Worm (Caenorhabditis elegans) whole organism, late embryonic: ENCODE results near the gene fkh-2.

Experiments used
- C08G9.2 ChIP-seq: sonication (generic microtip); optimal IDR thresholded peaks from 2 replicates; lab custom pipeline; 2016; ENCODE audit warnings: mild to moderate bottlenecking, missing genetic modification characterization, moderate library complexity, missing compliant biosample characterization
- C38D4.7 ChIP-seq: fragments of 200-800 bp; sonication (Bioruptor generic); optimal IDR thresholded peaks from 2 replicates; lab custom pipeline; 2018; ENCODE audit warnings: mild to moderate bottlenecking, missing genetic modification characterization, moderate library complexity, missing compliant biosample characterization
- F13H6.1 ChIP-seq: sonication (generic microtip); optimal IDR thresholded peaks from 2 replicates; lab custom pipeline; 2016; ENCODE audit warnings: missing genetic modification characterization, missing compliant biosample characterization
- K02D7.2 ChIP-seq: sonication (generic microtip); optimal IDR thresholded peaks from 2 replicates; lab custom pipeline; 2017; ENCODE audit warnings: mild to moderate bottlenecking, missing genetic modification characterization, missing compliant biosample characterization
- K09A11.1 ChIP-seq: sonication (generic microtip); optimal IDR thresholded peaks from 2 replicates; lab custom pipeline; 2017; ENCODE audit warnings: antibody characterized with exemption, mild to moderate bottlenecking, missing genetic modification characterization, missing compliant biosample characterization; ENCODE audit not compliant: insufficient read depth
- T23F11.4 ChIP-seq: fragments of 200-800 bp; sonication (Bioruptor generic); optimal IDR thresholded peaks from 2 replicates; lab custom pipeline; 2018; ENCODE audit warnings: mild to moderate bottlenecking, missing genetic modification characterization, missing compliant biosample characterization
- Y22D7AL.16 ChIP-seq: sonication (generic microtip); optimal IDR thresholded peaks from 2 replicates; lab custom pipeline; 2016; ENCODE audit warnings: missing genetic modification characterization, missing compliant biosample characterization
- ahr-1 ChIP-seq: sonication (generic microtip); optimal IDR thresholded peaks from 2 replicates; lab custom pipeline; 2016; ENCODE audit warnings: missing genetic modification characterization, missing compliant biosample characterization
- ama-1 ChIP-seq: fragments of 150-350 bp; optimal IDR thresholded peaks from 2 replicates; lab custom pipeline; 2014
- ceh-14 ChIP-seq: sonication (generic microtip); optimal IDR thresholded peaks from 2 replicates; lab custom pipeline; 2016; ENCODE audit warnings: missing genotype, missing genetic modification characterization, missing compliant biosample characterization
- ceh-24 ChIP-seq: sonication (generic microtip); optimal IDR thresholded peaks from 2 replicates; lab custom pipeline; 2016; ENCODE audit warnings: mild to moderate bottlenecking, missing genetic modification characterization, missing compliant biosample characterization
- ceh-34 ChIP-seq: sonication (generic microtip); optimal IDR thresholded peaks from 2 replicates; lab custom pipeline; 2016; ENCODE audit warnings: mild to moderate bottlenecking, missing genetic modification characterization, missing compliant biosample characterization
- ceh-45 ChIP-seq: fragments of 200-800 bp; sonication (Bioruptor generic); IDR thresholded peaks from 2 replicates; pipeline ENCODE4 v1.3.6; 2022; ENCODE audit warnings: missing genetic modification reagents, missing genetic modification characterization, missing compliant biosample characterization
- ceh-48 ChIP-seq: sonication (generic microtip); optimal IDR thresholded peaks from 2 replicates; lab custom pipeline; 2016; ENCODE audit warnings: missing genetic modification characterization, inconsistent platforms, missing compliant biosample characterization
- ceh-6 ChIP-seq: fragments of 200-800 bp; sonication (Bioruptor generic); optimal IDR thresholded peaks from 2 replicates; lab custom pipeline; 2018; ENCODE audit warnings: mild to moderate bottlenecking, missing genetic modification characterization, missing compliant biosample characterization
- ceh-9 ChIP-seq: sonication (generic microtip); optimal IDR thresholded peaks from 2 replicates; lab custom pipeline; 2016; ENCODE audit warnings: mild to moderate bottlenecking, missing genetic modification characterization, inconsistent platforms, missing compliant biosample characterization
- che-1 ChIP-seq: sonication (generic microtip); optimal IDR thresholded peaks from 2 replicates; lab custom pipeline; 2016; ENCODE audit warnings: mild to moderate bottlenecking, missing genetic modification characterization, missing compliant biosample characterization
- dmd-4 ChIP-seq: sonication (generic microtip); optimal IDR thresholded peaks from 2 replicates; lab custom pipeline; 2016; ENCODE audit warnings: borderline replicate concordance, missing genetic modification characterization, missing compliant biosample characterization
- elt-4 ChIP-seq: sonication (generic microtip); optimal IDR thresholded peaks from 2 replicates; lab custom pipeline; 2016; ENCODE audit warnings: missing genetic modification characterization, missing compliant biosample characterization
- ets-4 ChIP-seq: sonication (generic microtip); optimal IDR thresholded peaks from 2 replicates; lab custom pipeline; 2016; ENCODE audit warnings: missing genetic modification characterization, missing compliant biosample characterization
- fax-1 ChIP-seq: sonication (generic microtip); optimal IDR thresholded peaks from 2 replicates; lab custom pipeline; 2016; ENCODE audit warnings: missing genotype, missing genetic modification characterization, missing compliant biosample characterization
- fkh-10 ChIP-seq: fragments of 150-350 bp; optimal IDR thresholded peaks from 2 replicates; lab custom pipeline; 2014; ENCODE audit warnings: missing biosample characterization, missing genetic modification reagents, missing genetic modification characterization
- gmeb-2 ChIP-seq: sonication (generic microtip); optimal IDR thresholded peaks from 2 replicates; lab custom pipeline; 2016; ENCODE audit warnings: missing genetic modification characterization, inconsistent platforms, missing compliant biosample characterization
- hlh-13 ChIP-seq: fragments of 200-800 bp; sonication (Bioruptor generic); optimal IDR thresholded peaks from 2 replicates; lab custom pipeline; 2018; ENCODE audit warnings: mild to moderate bottlenecking, missing genetic modification characterization, missing compliant biosample characterization
- hlh-30 ChIP-seq: sonication (generic microtip); optimal IDR thresholded peaks from 2 replicates; lab custom pipeline; 2017; ENCODE audit warnings: antibody characterized with exemption, missing genetic modification characterization, missing compliant biosample characterization; ENCODE audit not compliant: insufficient read depth
- hlh-8 ChIP-seq: sonication (generic microtip); optimal IDR thresholded peaks from 2 replicates; lab custom pipeline; 2016; ENCODE audit warnings: missing genotype, missing genetic modification characterization, missing compliant biosample characterization
- lim-6 ChIP-seq: sonication (generic microtip); optimal IDR thresholded peaks from 2 replicates; lab custom pipeline; 2016; ENCODE audit warnings: missing genetic modification characterization, missing compliant biosample characterization
- lin-11 ChIP-seq: fragments of 200-800 bp; sonication (Bioruptor generic); optimal IDR thresholded peaks from 2 replicates; lab custom pipeline; 2018; ENCODE audit warnings: mild to moderate bottlenecking, missing genetic modification characterization, missing compliant biosample characterization
- madf-2 ChIP-seq: sonication (generic microtip); optimal IDR thresholded peaks from 2 replicates; lab custom pipeline; 2017; ENCODE audit warnings: missing genetic modification characterization, missing compliant biosample characterization
- mec-3 ChIP-seq: sonication (generic microtip); optimal IDR thresholded peaks from 2 replicates; lab custom pipeline; 2016; ENCODE audit warnings: borderline replicate concordance, missing genetic modification characterization, missing compliant biosample characterization
- nfya-1 ChIP-seq: sonication (generic microtip); optimal IDR thresholded peaks from 2 replicates; lab custom pipeline; 2017; ENCODE audit warnings: missing genetic modification characterization, mild to moderate bottlenecking, missing compliant biosample characterization, antibody characterized with exemption, moderate library complexity
- odd-2 ChIP-seq: sonication (generic microtip); optimal IDR thresholded peaks from 2 replicates; lab custom pipeline; 2017; ENCODE audit warnings: antibody characterized with exemption, mild to moderate bottlenecking, missing genetic modification characterization, missing compliant biosample characterization
- pat-9 ChIP-seq: fragments of 200-800 bp; sonication (Bioruptor generic); optimal IDR thresholded peaks from 2 replicates; lab custom pipeline; 2018; ENCODE audit warnings: mild to moderate bottlenecking, missing genetic modification characterization, moderate library complexity, missing compliant biosample characterization
- pax-1 ChIP-seq: fragments of 150-350 bp; optimal IDR thresholded peaks from 2 replicates; lab custom pipeline; 2014; ENCODE audit warnings: missing biosample characterization, missing genetic modification characterization
- pha-2 ChIP-seq: sonication (generic microtip); optimal IDR thresholded peaks from 2 replicates; lab custom pipeline; 2017; ENCODE audit warnings: mild to moderate bottlenecking, missing genetic modification characterization, missing compliant biosample characterization
- pha-4 ChIP-seq: fragments of 150-350 bp; optimal IDR thresholded peaks from 2 replicates; lab custom pipeline; 2018; ENCODE audit warnings: missing biosample characterization, missing genetic modification reagents, missing genetic modification characterization
- pqm-1 ChIP-seq: sonication (generic microtip); optimal IDR thresholded peaks from 2 replicates; lab custom pipeline; 2016; ENCODE audit warnings: missing genetic modification characterization, missing compliant biosample characterization
- sdc-2 ChIP-seq: sonication (generic microtip); optimal IDR thresholded peaks from 2 replicates; lab custom pipeline; 2016; ENCODE audit warnings: missing genotype, missing genetic modification characterization, missing compliant biosample characterization
- sox-4 ChIP-seq: sonication (generic microtip); optimal IDR thresholded peaks from 2 replicates; lab custom pipeline; 2017; ENCODE audit warnings: mild to moderate bottlenecking, missing genetic modification characterization, inconsistent platforms, missing compliant biosample characterization
- syd-9 ChIP-seq: sonication (generic microtip); optimal IDR thresholded peaks from 2 replicates; lab custom pipeline; 2016; ENCODE audit warnings: mild to moderate bottlenecking, missing genetic modification characterization, moderate library complexity, missing compliant biosample characterization
- tbx-2 ChIP-seq: sonication (generic microtip); optimal IDR thresholded peaks from 2 replicates; lab custom pipeline; 2016; ENCODE audit warnings: missing genetic modification characterization, missing compliant biosample characterization
- tbx-7 ChIP-seq: sonication (generic microtip); optimal IDR thresholded peaks from 2 replicates; lab custom pipeline; 2016; ENCODE audit warnings: missing genotype, missing genetic modification characterization, missing compliant biosample characterization
- ttx-3 ChIP-seq: sonication (generic microtip); optimal IDR thresholded peaks from 2 replicates; lab custom pipeline; 2016; ENCODE audit warnings: missing genetic modification reagents, missing genetic modification characterization, missing compliant biosample characterization
- unc-3 ChIP-seq, 2 experiments: fragments of 200-800 bp in 1 of 2; sonication (Bioruptor generic) in 1 of 2; sonication (generic microtip) in 1 of 2; conservative IDR thresholded peaks in 1 of 2; optimal IDR thresholded peaks in 1 of 2; 2 replicates each; pipeline versions ENCODE4 v1.3.6 to Lab custom; 2016 to 2022; ENCODE audit warnings: missing compliant biosample characterization in 2 of 2, missing genetic modification characterization in 2 of 2, missing genetic modification reagents in 1 of 2
- unc-42 ChIP-seq: sonication (generic microtip); optimal IDR thresholded peaks from 2 replicates; lab custom pipeline; 2016; ENCODE audit warnings: missing genotype, missing genetic modification characterization, missing compliant biosample characterization
- ztf-16 ChIP-seq: sonication (generic microtip); optimal IDR thresholded peaks from 2 replicates; lab custom pipeline; 2017; ENCODE audit warnings: missing genetic modification characterization, missing compliant biosample characterization

The fkh-2 gene

DNA sequence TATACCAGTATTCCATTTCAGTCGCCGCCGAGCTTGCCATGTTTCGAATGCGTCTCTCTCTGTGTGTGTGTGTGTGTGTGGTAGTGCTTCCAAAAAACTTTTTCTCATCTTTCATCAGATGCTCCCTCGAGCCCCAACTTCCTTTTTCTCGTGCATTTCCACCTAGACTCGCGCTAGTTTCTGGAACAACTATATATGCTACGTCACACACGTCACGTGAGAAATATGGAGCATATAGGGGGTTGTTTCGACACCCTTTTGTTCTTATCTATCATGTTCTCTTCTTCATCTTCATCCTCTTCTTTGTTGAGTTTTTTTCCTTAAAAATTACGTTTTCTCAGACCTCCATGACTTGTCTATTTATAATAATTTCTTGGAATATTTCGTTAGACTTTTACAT, 36.8 kb downstream of the fkh-2 start:
- no peak for TF ChIP-seq T23F11.4 (GFP tag; lab: Kevin White, UChicago)
- no peak for TF ChIP-seq sdc-2 (tag; lab: Kevin White, UChicago)
- TF ChIP-seq lin-11 (tag; lab: Kevin White, UChicago) = no peak
- no peak for TF ChIP-seq ttx-3 (tag; lab: Kevin White, UChicago)
- TF ChIP-seq ceh-14 = no peak
- no peak for TF ChIP-seq odd-2 (tag; lab: Kevin White, UChicago)
- TF ChIP-seq hlh-30 (tag; lab: Kevin White, UChicago) = no peak
- no peak for TF ChIP-seq madf-2
- no peak for TF ChIP-seq pha-2 (tag; lab: Kevin White, UChicago)
- no peak for TF ChIP-seq fkh-10 (GFP tag; lab: Kevin White, UChicago)
- TF ChIP-seq gmeb-2 = no peak
- no peak for TF ChIP-seq dmd-4
- TF ChIP-seq K09A11.1 (tag; lab: Kevin White, UChicago) = no peak
- TF ChIP-seq che-1 = no peak

DNA sequence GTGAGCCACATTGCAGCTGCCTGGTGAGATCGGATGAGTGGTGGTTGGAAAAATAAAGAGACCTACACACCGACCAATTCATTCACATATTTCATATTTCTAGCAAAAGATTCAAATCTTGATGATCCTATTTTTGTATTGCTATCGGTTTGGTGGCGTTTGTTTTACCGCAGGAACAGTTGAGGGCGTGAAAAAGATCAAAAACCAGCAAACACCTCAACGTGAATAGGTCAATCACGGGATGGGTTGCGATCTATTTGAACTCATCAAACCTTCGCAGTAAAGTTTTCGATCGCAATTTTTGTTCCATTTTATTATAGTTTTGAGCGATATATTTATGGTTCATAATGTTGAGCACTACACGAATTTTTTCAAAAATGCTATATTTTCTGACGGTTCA, 40.3 kb downstream of the fkh-2 start:
- TF ChIP-seq ceh-6 (GFP tag; lab: Kevin White, UChicago) (no peak), ahr-1 (tag; lab: Kevin White, UChicago) (no peak), Y22D7AL.16 (tag; lab: Kevin White, UChicago) (no peak), pha-2 (tag; lab: Kevin White, UChicago) (no peak), hlh-13 (GFP tag; lab: Kevin White, UChicago) (no peak), gmeb-2 (no peak), fax-1 (tag; lab: Kevin White, UChicago) (no peak), ceh-9 (tag; lab: Kevin White, UChicago) (no peak), hlh-8 (tag; lab: Kevin White, UChicago) (no peak)

DNA sequence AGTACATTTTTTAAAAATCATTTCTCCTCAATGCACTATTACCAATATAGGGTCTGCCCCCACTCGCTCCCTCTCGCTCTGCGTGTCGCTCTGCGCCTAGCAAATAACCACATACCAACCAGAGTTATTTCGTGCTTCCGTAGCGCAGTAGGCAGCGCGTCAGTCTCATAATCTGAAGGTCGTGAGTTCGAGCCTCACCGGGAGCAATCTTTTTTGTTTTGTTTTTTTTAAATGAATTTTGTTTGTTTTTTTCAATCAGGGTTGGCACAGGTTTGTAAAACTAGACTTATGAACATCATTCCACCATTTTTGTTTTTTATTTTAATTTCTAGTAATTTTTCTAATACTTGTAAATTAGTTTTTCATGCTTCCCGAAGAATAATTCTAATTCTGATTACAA, 44.5 kb downstream of the fkh-2 start:
- TF ChIP-seq unc-42 (tag; lab: Kevin White, UChicago) (peak; percentile 68), elt-4 (tag; lab: Kevin White, UChicago) (no peak), K09A11.1 (tag; lab: Kevin White, UChicago) (peak; percentile 47), ztf-16 (peak; percentile 76), ceh-34 (tag; lab: Kevin White, UChicago) (peak; percentile 81), pax-1 (no peak), pat-9 (peak; percentile 83), ceh-24 (tag; lab: Kevin White, UChicago) (peak; percentile 73), mec-3 (tag; lab: Kevin White, UChicago) (no peak), C38D4.7 (GFP tag; lab: Kevin White, UChicago) (peak; percentile 84), unc-3 (GFP tag; conservative IDR thresholded peaks at IDR 0.05; lab: Robert Waterston, UW) (peak; percentile 90), unc-3 (tag; optimal IDR thresholded peaks at IDR 0.05; lab: Kevin White, UChicago) (peak; percentile 62), fkh-10 (GFP tag; lab: Kevin White, UChicago) (peak; percentile 24), madf-2 (peak; percentile 83), nfya-1 (tag; lab: Kevin White, UChicago) (peak; percentile 64), ets-4 (peak; percentile 59), T23F11.4 (GFP tag; lab: Kevin White, UChicago) (peak; percentile 86), Y22D7AL.16 (tag; lab: Kevin White, UChicago) (peak; percentile 82), pha-4 (tag; lab: Kevin White, UChicago) (no peak), pha-2 (tag; lab: Kevin White, UChicago) (peak; percentile 87), C08G9.2 (tag; lab: Kevin White, UChicago) (peak; percentile 77), pqm-1 (tag; lab: Kevin White, UChicago) (peak; percentile 69), F13H6.1 (tag; lab: Kevin White, UChicago) (peak; percentile 82), K02D7.2 (peak; percentile 80), hlh-30 (tag; lab: Kevin White, UChicago) (no peak), ceh-9 (tag; lab: Kevin White, UChicago) (peak; percentile 52), tbx-2 (tag; lab: Kevin White, UChicago) (peak; percentile 84), ceh-45 (GFP tag; lab: Robert Waterston, UW) (peak; percentile 94), lin-11 (tag; lab: Kevin White, UChicago) (peak; percentile 83), ceh-48 (tag; lab: Kevin White, UChicago) (peak; percentile 72), lim-6 (tag; lab: Kevin White, UChicago) (no peak), sox-4 (peak; percentile 87), tbx-7 (tag; lab: Kevin White, UChicago) (peak; percentile 47), dmd-4 (peak; percentile 74), ama-1 (lab: Kevin White, UChicago) (no peak), syd-9 (peak; percentile 82), fax-1 (tag; lab: Kevin White, UChicago) (peak; percentile 81)
